Worm (Caenorhabditis elegans): Measurements from ENCODE around the gene srh-248.
"Not testable (repeated sequence)": the region's sequence is repeated elsewhere in the genome, so short reads cannot be mapped to it uniquely, and the experiment has no call there.

srh-248 gene

DNA sequence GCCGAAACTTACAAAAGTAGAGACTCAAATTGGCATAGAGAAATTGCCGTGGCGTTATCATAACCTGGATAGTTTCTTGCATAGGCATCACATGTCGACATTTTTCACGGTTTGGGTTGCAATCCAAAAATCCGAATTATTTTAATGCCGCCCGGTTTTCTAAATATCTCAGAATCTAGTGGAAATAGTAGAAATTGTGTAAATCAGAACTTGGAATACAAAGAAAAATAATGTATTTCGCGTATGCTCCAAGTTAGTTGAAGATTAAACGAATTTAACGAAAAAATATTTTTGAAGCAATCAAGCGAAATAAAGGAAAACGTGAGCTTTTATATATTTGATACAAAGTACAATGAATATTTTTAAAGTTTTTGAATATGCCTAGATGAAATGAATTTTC, 5.7 kb upstream of the srh-248 start, which contains the start of gene srw-144:
TSS of gene srw-144 (minus strand) at position 101 of the 400 bp plus-strand sequence.
- TF ChIP-seq rpc-1 (optimal IDR thresholded peaks at IDR 0.05): no peak
- no peak for TF ChIP-seq rpc-1 (tag; optimal IDR thresholded peaks at IDR 0.05)
- no peak for TF ChIP-seq ets-4 (GFP tag; optimal IDR thresholded peaks at IDR 0.05)
- TF ChIP-seq pbrm-1 (GFP tag; IDR thresholded peaks at IDR 0.05): no peak
- no peak for TF ChIP-seq aptf-3 (GFP tag; IDR thresholded peaks at IDR 0.05)
- TF ChIP-seq Y67H2A.10 (GFP tag; conservative IDR thresholded peaks at IDR 0.05): no peak
- no peak for TF ChIP-seq aptf-2 (GFP tag; conservative IDR thresholded peaks at IDR 0.05)
- no peak for TF ChIP-seq ceh-40 (GFP tag; IDR thresholded peaks at IDR 0.05)
- no peak for TF ChIP-seq C06A6.2 (GFP tag; conservative IDR thresholded peaks at IDR 0.05)
- no peak for TF ChIP-seq let-607 (tag; optimal IDR thresholded peaks at IDR 0.05)
- no peak for TF ChIP-seq Y53F4B.3 (GFP tag; IDR thresholded peaks at IDR 0.05)
- TF ChIP-seq attf-6 (GFP tag; IDR thresholded peaks at IDR 0.05): no peak

- TF ChIP-seq ccch-3 (GFP tag; optimal IDR thresholded peaks at IDR 0.05) (no peak), D2030.7 (GFP tag; IDR thresholded peaks at IDR 0.05) (no peak), pha-4 (tag; optimal IDR thresholded peaks at IDR 0.05) (no peak), bed-1 (GFP tag; IDR thresholded peaks at IDR 0.05) (no peak), nhr-120 (GFP tag; IDR thresholded peaks at IDR 0.05) (no peak), mel-28 (tag; optimal IDR thresholded peaks at IDR 0.05; ENCODE audit: borderline replicate concordance) (no peak), T26A5.8 (tag; optimal IDR thresholded peaks at IDR 0.05) (no peak), cebp-1 (GFP tag; IDR thresholded peaks at IDR 0.05) (no peak), cebp-1 (tag; optimal IDR thresholded peaks at IDR 0.05) (no peak), hlh-12 (tag; optimal IDR thresholded peaks at IDR 0.05) (no peak), ceh-27 (GFP tag; optimal IDR thresholded peaks at IDR 0.05) (no peak), lsl-1 (GFP tag; optimal IDR thresholded peaks at IDR 0.05) (no peak)
Measured at ce11 chrV:2958202-2958601, 3.0 kb upstream of the srh-248 start, which contains the start of gene srw-142. srw-142 (minus strand) TSS chrV:2958302.

DNA sequence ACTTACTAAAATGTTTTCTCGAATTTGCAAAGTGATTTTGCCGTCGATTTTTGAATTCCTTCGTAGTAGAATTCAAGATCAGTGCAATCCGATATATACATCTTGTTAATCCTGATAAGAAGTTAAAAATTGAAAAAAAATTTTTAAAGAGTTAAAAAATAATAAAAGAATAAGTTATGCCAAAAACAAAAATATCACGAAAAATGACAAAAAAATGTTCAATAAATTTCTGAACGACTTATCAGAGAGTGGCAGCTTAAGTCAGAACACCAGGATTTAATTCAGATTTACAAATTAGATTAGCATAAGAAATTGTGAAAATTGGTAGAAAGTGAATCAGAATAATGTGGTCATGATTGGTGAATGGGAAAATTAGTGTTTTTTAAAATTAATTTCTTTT, 3.1 kb downstream of the srh-248 start, which contains the start of gene srw-122:
TSS of gene srw-122 (minus strand) at position 101 of the 400 bp plus-strand sequence.
- TF ChIP-seq ama-1 (optimal IDR thresholded peaks at IDR 0.05); ama-1 (GFP tag; optimal IDR thresholded peaks at IDR 0.05); lag-1 (GFP tag; IDR thresholded peaks at IDR 0.05); pha-4 (tag; optimal IDR thresholded peaks at IDR 0.05): not testable (repeated sequence)

DNA sequence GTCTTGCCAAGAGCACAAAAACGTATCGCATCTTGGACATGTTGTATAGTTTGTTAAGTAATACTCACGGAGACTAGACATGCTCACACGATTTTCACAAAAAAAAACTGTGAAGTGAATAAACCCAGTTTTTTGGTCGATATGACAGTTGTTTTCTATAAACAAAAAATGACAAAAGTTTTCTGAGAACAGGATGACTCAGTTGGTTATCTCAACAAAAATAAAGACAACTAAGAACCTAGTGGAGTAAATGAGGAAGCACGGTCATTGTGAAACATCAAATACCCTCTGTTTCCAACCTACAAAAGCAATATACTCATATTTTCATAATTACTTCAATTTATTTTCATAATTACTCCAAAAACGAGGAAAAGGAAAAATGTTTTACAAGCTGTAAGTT, 9.6 kb downstream of the srh-248 start, which contains the start of gene srh-87:
TSS of gene srh-87 (minus strand) at position 101 of the 400 bp plus-strand sequence.
- no peak for TF ChIP-seq ama-1 (optimal IDR thresholded peaks at IDR 0.05)
- TF ChIP-seq ama-1 (GFP tag; optimal IDR thresholded peaks at IDR 0.05): no peak
- no peak for TF ChIP-seq gei-17 (GFP tag; optimal IDR thresholded peaks at IDR 0.05)
- no peak for TF ChIP-seq egl-18 (GFP tag; IDR thresholded peaks at IDR 0.05)
- TF ChIP-seq F10E7.11 (tag; optimal IDR thresholded peaks at IDR 0.05): no peak

- TF ChIP-seq sptf-2 (GFP tag; optimal IDR thresholded peaks at IDR 0.05) (no peak), nhr-27 (tag; optimal IDR thresholded peaks at IDR 0.05) (no peak), snpc-3.4 (tag; optimal IDR thresholded peaks at IDR 0.05) (no peak), pbrm-1 (GFP tag; IDR thresholded peaks at IDR 0.05) (no peak), ztf-3 (GFP tag; optimal IDR thresholded peaks at IDR 0.05) (no peak), sdz-38 (tag; optimal IDR thresholded peaks at IDR 0.05) (no peak), egrh-3 (GFP tag; IDR thresholded peaks at IDR 0.05) (no peak), B0336.3 (GFP tag; IDR thresholded peaks at IDR 0.05) (no peak)
Measured at ce11 chrV:2943859-2944258, 11.4 kb downstream of the srh-248 start, which contains the start of gene srw-137. srw-137 (minus strand) TSS chrV:2943959.
